Fruit fly (Drosophila melanogaster) Kc167 (cell line): ENCODE measurements around the gene CG14440.

Experiments
- Myc ChIP-seq: fragments of >200 bp; optimal IDR thresholded peaks from 2 replicates; lab custom pipeline; 2017; ENCODE audit warnings: missing external identifiers
- Sin3A ChIP-seq: fragments of >200 bp; optimal IDR thresholded peaks from 2 replicates; lab custom pipeline; 2018; ENCODE audit warnings: missing external identifiers
- h ChIP-seq: fragments of >200 bp; optimal IDR thresholded peaks from 3 replicates; lab custom pipeline; 2018; ENCODE audit warnings: missing external identifiers
- insv ChIP-seq: fragments of >200 bp; optimal IDR thresholded peaks from 3 replicates; lab custom pipeline; 2018; ENCODE audit warnings: missing external identifiers
- psq ChIP-seq: fragments of >200 bp; optimal IDR thresholded peaks from 2 replicates; lab custom pipeline; 2017; ENCODE audit warnings: missing external identifiers
- ttk ChIP-seq: sonication (Bioruptor generic); optimal IDR thresholded peaks from 2 replicates; lab custom pipeline; 2017; ENCODE audit warnings: missing external identifiers

Gene CG14440

dm6 chrX:6694979-6695388, 3.4 kb downstream of the CG14440 start, which contains the start of gene CG14442:
Gene CG14442, minus strand, starts transcription at chrX:6695007.
- TF ChIP-seq psq (no peak), insv (lab: Kevin White, UChicago) (no peak), ttk (no peak), h (lab: Kevin White, UChicago) (no peak), Myc (lab: Kevin White, UChicago) (no peak), Sin3A (lab: Kevin White, UChicago) (no peak)

- no peak for TF ChIP-seq Sin3A (lab: Kevin White, UChicago)
- TF ChIP-seq h (lab: Kevin White, UChicago): no peak
- TF ChIP-seq insv (lab: Kevin White, UChicago): no peak
- no peak for TF ChIP-seq ttk
- no peak for TF ChIP-seq Myc (lab: Kevin White, UChicago)
- TF ChIP-seq psq: no peak
These were observed 4.1 kb downstream of the CG14440 start for dm6 chrX:6694105-6694788.

DNA sequence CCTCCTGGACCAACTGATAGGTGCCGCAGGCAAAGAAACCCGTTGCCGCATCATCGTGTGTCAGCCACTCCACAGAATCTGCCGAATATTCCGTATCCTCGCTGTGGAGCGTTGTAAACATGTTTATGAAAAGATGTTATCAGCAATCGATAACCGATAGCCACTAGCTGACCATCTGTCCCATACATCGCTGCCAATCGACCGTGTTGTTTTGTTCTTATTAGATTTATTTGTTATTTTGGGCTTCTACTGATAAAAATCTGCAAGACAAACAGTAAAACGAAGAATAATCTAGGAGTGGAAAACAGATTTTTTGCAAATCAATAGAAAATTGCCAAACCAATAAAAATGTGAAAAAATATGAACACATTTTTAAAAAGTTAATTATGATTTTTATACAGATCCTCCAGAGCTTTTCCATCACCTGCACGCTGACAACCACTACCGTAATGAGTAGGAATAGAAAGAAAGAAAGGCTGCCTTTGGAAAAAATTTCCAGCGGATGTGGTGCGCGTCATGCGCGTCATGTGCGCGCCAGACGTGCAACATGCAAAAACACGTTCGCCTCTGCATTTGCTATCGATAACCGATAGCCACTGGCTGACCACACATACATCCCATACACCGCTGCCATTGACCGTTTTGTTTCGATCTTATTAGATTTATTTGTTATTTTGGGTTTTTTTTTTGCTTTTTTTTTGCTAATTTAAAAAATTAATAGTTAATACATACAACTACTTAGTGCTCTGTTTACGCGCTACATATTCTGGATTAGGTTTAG, 9.6 kb downstream of the CG14440 start, which contains the start of gene CG3184:
Gene CG3184 (minus strand): TSS at position 155 of the 781 bp plus-strand sequence.
- TF ChIP-seq psq (no peak), insv (lab: Kevin White, UChicago) (no peak), Sin3A (lab: Kevin White, UChicago) (no peak), ttk (no peak), h (lab: Kevin White, UChicago) (no peak), Myc (lab: Kevin White, UChicago) (no peak)

DNA sequence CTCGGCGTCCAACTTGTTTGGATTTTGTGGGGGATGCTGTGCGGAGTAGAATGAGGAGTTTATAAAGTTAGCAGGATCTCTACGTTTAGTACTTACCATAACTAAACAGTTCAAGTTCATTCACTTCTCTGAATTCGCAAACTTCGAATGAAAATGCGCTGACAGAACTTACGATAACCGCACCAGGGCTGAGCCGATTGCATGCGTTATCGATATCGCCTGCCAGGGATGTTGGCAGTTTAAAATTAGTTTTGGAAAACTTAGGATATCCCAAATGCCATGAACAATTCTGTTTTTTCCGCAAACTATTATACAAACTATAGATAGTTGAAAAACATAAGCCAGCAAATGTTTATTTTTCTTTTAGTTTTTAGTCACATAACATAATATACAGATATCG, 11.1 kb downstream of the CG14440 start, which contains the start of gene CG44303:
Gene CG44303 (minus strand): TSS at position 154 of the 400 bp plus-strand sequence.
- no peak for TF ChIP-seq psq
- no peak for TF ChIP-seq ttk
- no peak for TF ChIP-seq insv (lab: Kevin White, UChicago)
- no peak for TF ChIP-seq Myc (lab: Kevin White, UChicago)
- no peak for TF ChIP-seq h (lab: Kevin White, UChicago)
- no peak for TF ChIP-seq Sin3A (lab: Kevin White, UChicago)

dm6 chrX:6683635-6684499, 14.5 kb downstream of the CG14440 start, which contains the start of gene Pink1:
Gene Pink1, plus strand, starts transcription at chrX:6683798.
- no peak for TF ChIP-seq Sin3A (lab: Kevin White, UChicago)
- no peak for TF ChIP-seq Myc (lab: Kevin White, UChicago)
- TF ChIP-seq psq: no peak
- TF ChIP-seq h (lab: Kevin White, UChicago): no peak
- TF ChIP-seq insv (lab: Kevin White, UChicago): no peak

- no peak for TF ChIP-seq psq
- no peak for TF ChIP-seq h (lab: Kevin White, UChicago)
- TF ChIP-seq ttk: no peak
- no peak for TF ChIP-seq Sin3A (lab: Kevin White, UChicago)
- no peak for TF ChIP-seq insv (lab: Kevin White, UChicago)
- TF ChIP-seq Myc (lab: Kevin White, UChicago): no peak
These were observed 16.9 kb downstream of the CG14440 start, which contains the start of gene Fum2 for dm6 chrX:6681467-6681866. Gene Fum2, plus strand, starts transcription at chrX:6681767.

DNA sequence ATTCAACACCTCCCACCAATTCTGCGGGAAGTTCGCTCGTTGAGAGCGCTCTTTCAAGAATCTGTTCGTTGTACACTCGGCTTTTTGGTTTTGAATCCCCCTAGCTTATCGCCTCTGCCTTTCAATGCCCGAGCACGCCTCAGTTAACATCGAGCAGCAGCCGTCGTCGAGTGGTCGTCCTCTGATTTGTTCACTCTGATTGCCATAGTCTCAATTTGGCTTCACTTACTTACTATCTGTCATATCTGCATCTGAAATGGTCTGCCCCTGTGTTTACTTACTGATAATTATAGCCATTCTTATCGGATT, 18.9 kb downstream of the CG14440 start:
- TF ChIP-seq Myc (lab: Kevin White, UChicago): no peak
- TF ChIP-seq insv (lab: Kevin White, UChicago): no peak
- no peak for TF ChIP-seq ttk
- TF ChIP-seq Sin3A (lab: Kevin White, UChicago): no peak
- no peak for TF ChIP-seq psq
- TF ChIP-seq h (lab: Kevin White, UChicago): no peak

- TF ChIP-seq insv (lab: Kevin White, UChicago) (no peak), psq (no peak), Myc (lab: Kevin White, UChicago) (no peak), h (lab: Kevin White, UChicago) (no peak), Sin3A (lab: Kevin White, UChicago) (no peak), ttk (no peak)
These were observed 19.5 kb downstream of the CG14440 start, which contains the start of gene ND-ASHI for dm6 chrX:6678635-6679501. Gene ND-ASHI, minus strand, starts transcription at chrX:6679118.

- TF ChIP-seq Sin3A (lab: Kevin White, UChicago) (peak; percentile 28), insv (lab: Kevin White, UChicago) (no peak)
These were observed 20.4 kb downstream of the CG14440 start, which contains the start of gene Fum1 for dm6 chrX:6677826-6678489. Gene Fum1, plus strand, starts transcription at chrX:6678424.
